Comparison of ENCODE assay signal across 5 worm cellular contexts in the genomic region with DNA sequence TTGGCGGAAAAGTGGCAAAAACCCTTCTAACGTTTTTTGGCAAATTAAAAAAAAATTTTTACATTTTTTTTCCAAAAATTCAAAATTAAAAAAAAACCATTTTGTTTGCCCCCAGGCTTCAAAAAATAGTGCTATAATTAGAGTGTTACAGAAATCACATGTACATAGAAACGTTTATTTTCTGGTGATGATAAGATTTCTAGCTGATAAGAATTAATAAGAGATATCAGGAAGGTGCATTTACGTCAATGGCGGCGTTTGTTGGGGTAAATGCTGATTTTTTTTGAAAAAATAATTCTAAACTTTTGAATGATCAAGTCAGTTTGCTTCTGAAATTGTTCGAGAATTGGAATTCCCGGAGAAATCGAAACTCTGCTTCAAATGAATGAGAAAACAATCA.
TF ChIP-seq lines count a peak whose summit lies in the region.

No protein-coding gene starts in this region.

TF ChIP-seq in whole organism, L1 larva, 84 proteins besides CTCF, POLR2A, EP300 and RAD21:
- TF ChIP-seq elt-2 (tag; optimal IDR thresholded peaks at IDR 0.05; lab: Kevin White, UChicago) (peak; percentile 9), alr-1 (tag; optimal IDR thresholded peaks at IDR 0.05; lab: Kevin White, UChicago; ENCODE audit: borderline replicate concordance) (no peak)
TF ChIP-seq in whole organism, L1 larva: peak in this region for 1.

TF ChIP-seq in whole organism, L2 larva, 48 proteins besides CTCF, POLR2A, EP300 and RAD21:
- TF ChIP-seq fos-1 (tag; optimal IDR thresholded peaks at IDR 0.05; lab: Kevin White, UChicago) (peak; percentile 37), lin-39 (tag; optimal IDR thresholded peaks at IDR 0.05; lab: Kevin White, UChicago) (no peak)

TF ChIP-seq in whole organism, L3 larva, 47 proteins besides CTCF, POLR2A, EP300 and RAD21:
- TF ChIP-seq elt-2 (tag; optimal IDR thresholded peaks at IDR 0.05; lab: Kevin White, UChicago) (peak; percentile 55), skn-1 (tag; optimal IDR thresholded peaks at IDR 0.05; lab: Kevin White, UChicago) (no peak), daf-12 (tag; optimal IDR thresholded peaks at IDR 0.05; lab: Kevin White, UChicago) (no peak), pqm-1 (tag; optimal IDR thresholded peaks at IDR 0.05; lab: Kevin White, UChicago) (no peak), ceh-82 (tag; optimal IDR thresholded peaks at IDR 0.05; lab: Kevin White, UChicago) (no peak)
TF ChIP-seq in whole organism, L3 larva: peak in this region for 1.

TF ChIP-seq in whole organism, L4 larva, 104 proteins besides CTCF, POLR2A, EP300 and RAD21:
- TF ChIP-seq lin-1 (GFP tag; IDR thresholded peaks at IDR 0.05; lab: Robert Waterston, UW), result no peak
- TF ChIP-seq hlh-30 (tag; optimal IDR thresholded peaks at IDR 0.05; lab: Kevin White, UChicago; ENCODE audit: insufficient read depth), result peak; percentile 8
- TF ChIP-seq dve-1 (tag; optimal IDR thresholded peaks at IDR 0.05; lab: Kevin White, UChicago; ENCODE audit: insufficient read depth), result peak; percentile 30
- TF ChIP-seq jun-1 (tag; optimal IDR thresholded peaks at IDR 0.05; lab: Kevin White, UChicago), result no peak
- no peak for TF ChIP-seq lin-38 (GFP tag; IDR thresholded peaks at IDR 0.05; lab: Robert Waterston, UW)
TF ChIP-seq in whole organism, L4 larva: peak in this region for 2.

TF ChIP-seq in whole organism, late embryonic, 69 proteins besides CTCF, POLR2A, EP300 and RAD21:
- TF ChIP-seq ceh-31 (tag; optimal IDR thresholded peaks at IDR 0.05; lab: Kevin White, UChicago) (no peak), elt-2 (tag; optimal IDR thresholded peaks at IDR 0.05; lab: Kevin White, UChicago) (peak; percentile 76), ceh-19 (GFP tag; optimal IDR thresholded peaks at IDR 0.05; lab: Kevin White, UChicago) (no peak)
